Worm (Caenorhabditis elegans) whole organism, midembryonic: ENCODE data around the gene K08D8.2.

Source experiments
- cog-1 ChIP-seq: sonication (generic microtip); optimal IDR thresholded peaks from 2 replicates; lab custom pipeline; 2016; ENCODE audit warnings: missing genetic modification characterization, missing compliant biosample characterization
- flt-1 ChIP-seq: fragments of 200-800 bp; sonication (Bioruptor generic); IDR thresholded peaks from 2 replicates; pipeline ENCODE4 v1.3.6; 2022; ENCODE audit warnings: missing genetic modification characterization, missing compliant biosample characterization
- klf-2 ChIP-seq: fragments of 200-800 bp; sonication (Bioruptor generic); conservative IDR thresholded peaks from 2 replicates; pipeline ENCODE4 v1.3.6; 2022; ENCODE audit warnings: missing genetic modification reagents, missing genetic modification characterization, missing compliant biosample characterization
- ref-1 ChIP-seq: fragments of 200-800 bp; sonication (Bioruptor generic); conservative IDR thresholded peaks from 2 replicates; pipeline ENCODE4 v1.3.6; 2022; ENCODE audit warnings: missing genetic modification reagents, missing genetic modification characterization, missing compliant biosample characterization
- tab-1 ChIP-seq: fragments of 200-800 bp; sonication (Bioruptor generic); IDR thresholded peaks from 2 replicates; pipeline ENCODE4 v1.3.6; 2022; ENCODE audit warnings: missing genetic modification characterization, missing compliant biosample characterization
- ztf-23 ChIP-seq: fragments of 200-800 bp; sonication (Bioruptor generic); IDR thresholded peaks from 2 replicates; pipeline ENCODE4 v1.3.6; 2022; ENCODE audit warnings: missing genetic modification reagents, missing genetic modification characterization, missing compliant biosample characterization

DNA sequence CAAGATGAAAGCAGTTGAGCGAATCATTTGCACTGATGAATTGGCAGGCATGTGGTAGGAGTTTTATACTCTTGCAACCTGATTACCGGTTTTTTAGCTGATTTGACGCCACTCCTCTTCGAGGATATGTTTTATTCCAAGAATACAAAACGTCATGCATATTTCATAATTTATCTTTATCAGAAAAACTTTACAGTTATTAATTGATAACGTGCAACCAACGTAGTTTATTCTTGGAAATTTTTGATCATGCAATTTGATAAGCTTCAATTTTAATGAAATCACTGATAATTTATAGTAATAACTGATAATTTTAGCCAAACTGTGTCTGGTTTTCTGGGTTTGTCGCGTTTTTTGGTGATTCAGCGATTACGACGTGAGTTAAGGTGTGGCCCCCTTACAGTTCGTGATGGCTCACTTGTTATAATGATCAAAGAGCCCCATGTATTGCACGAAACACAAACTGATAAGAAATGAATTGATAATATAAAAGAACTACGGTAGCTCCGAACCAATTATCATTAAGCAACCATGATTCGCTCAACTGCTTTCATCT is 33.4 kb downstream of the K08D8.2 start, which contains the start of the genes cld-1 and dod-21:
- TF ChIP-seq tab-1 (GFP tag; lab: Robert Waterston, UW) (no peak), flt-1 (GFP tag; lab: Robert Waterston, UW) (no peak), ztf-23 (GFP tag; lab: Robert Waterston, UW) (no peak), cog-1 (no peak), ref-1 (GFP tag; lab: Robert Waterston, UW) (no peak), klf-2 (GFP tag; lab: Robert Waterston, UW) (no peak)
